Worm (Caenorhabditis elegans) whole organism, L3 larva: ENCODE data around the gene Y54G11A.4.

Experiments
- ZK546.5 ChIP-seq: sonication (generic microtip); optimal IDR thresholded peaks from 2 replicates; lab custom pipeline; 2017; ENCODE audit warnings: missing biosample characterization, missing genetic modification characterization
- egl-27 ChIP-seq: sonication (generic microtip); optimal IDR thresholded peaks from 4 replicates; lab custom pipeline; 2017; ENCODE audit warnings: missing biosample characterization, missing genetic modification reagents, missing genetic modification characterization
- elt-1 ChIP-seq: fragments of 150-350 bp; optimal IDR thresholded peaks from 2 replicates; lab custom pipeline; 2014; ENCODE audit warnings: missing biosample characterization, missing genetic modification characterization
- fos-1 ChIP-seq: fragments of 150-350 bp; optimal IDR thresholded peaks from 2 replicates; lab custom pipeline; 2014; ENCODE audit warnings: missing biosample characterization, missing genetic modification characterization
- jun-1 ChIP-seq: fragments of 150-350 bp; optimal IDR thresholded peaks from 2 replicates; lab custom pipeline; 2014; ENCODE audit warnings: missing biosample characterization, missing genetic modification reagents, missing genetic modification characterization
- mdl-1 ChIP-seq: fragments of 150-350 bp; optimal IDR thresholded peaks from 2 replicates; lab custom pipeline; 2014; ENCODE audit warnings: missing biosample characterization, missing genetic modification characterization
- nhr-11 ChIP-seq: fragments of 150-350 bp; optimal IDR thresholded peaks from 2 replicates; lab custom pipeline; 2014; ENCODE audit warnings: missing biosample characterization, missing genetic modification characterization
- nhr-12 ChIP-seq: fragments of 150-350 bp; optimal IDR thresholded peaks from 2 replicates; lab custom pipeline; 2014; ENCODE audit warnings: missing biosample characterization, missing genetic modification characterization
- nhr-23 ChIP-seq: fragments of 150-350 bp; optimal IDR thresholded peaks from 2 replicates; lab custom pipeline; 2014; ENCODE audit warnings: missing biosample characterization, missing genetic modification reagents, missing genetic modification characterization
- sea-2 ChIP-seq: fragments of 150-350 bp; sonication (generic microtip); optimal IDR thresholded peaks from 4 replicates; lab custom pipeline; 2014; ENCODE audit warnings: missing biosample characterization, missing genetic modification reagents, missing genetic modification characterization
- unc-39 ChIP-seq: sonication (generic microtip); optimal IDR thresholded peaks from 4 replicates; lab custom pipeline; 2017; ENCODE audit warnings: missing biosample characterization, missing genetic modification characterization
- unc-62 ChIP-seq: fragments of 150-350 bp; sonication (generic microtip); optimal IDR thresholded peaks from 4 replicates; lab custom pipeline; 2014; ENCODE audit warnings: missing biosample characterization, missing genetic modification reagents, missing genetic modification characterization

- TF ChIP-seq ZK546.5 (tag; lab: Kevin White, UChicago): no peak
- no peak for TF ChIP-seq egl-27 (tag; lab: Kevin White, UChicago)
- no peak for TF ChIP-seq sea-2
- TF ChIP-seq fos-1 (tag; lab: Kevin White, UChicago): no peak
- TF ChIP-seq nhr-23 (tag; lab: Kevin White, UChicago): no peak
- TF ChIP-seq mdl-1 (tag; lab: Kevin White, UChicago): no peak
- no peak for TF ChIP-seq nhr-12 (tag; lab: Kevin White, UChicago)
- TF ChIP-seq jun-1 (tag; lab: Kevin White, UChicago): no peak
- no peak for TF ChIP-seq nhr-11 (tag; lab: Kevin White, UChicago)
- TF ChIP-seq elt-1 (tag; lab: Kevin White, UChicago): no peak
- no peak for TF ChIP-seq unc-62
- no peak for TF ChIP-seq unc-39 (tag; lab: Kevin White, UChicago)
Observed at ce11 chrII:14269839-14270238, 22.8 kb upstream of the Y54G11A.4 start.
